Worm (Caenorhabditis elegans) whole organism, mixed stage, embryonic: ENCODE data around the gene srz-25.
"Not testable (repeated sequence)": the region's sequence is repeated elsewhere in the genome, so short reads cannot be mapped to it uniquely, and the experiment has no call there.

Experiments used
- bed-3 ChIP-seq: fragments of 200-800 bp; sonication (Bioruptor generic); optimal IDR thresholded peaks from 3 replicates; lab custom pipeline; 2018; ENCODE audit warnings: mild to moderate bottlenecking, missing genetic modification characterization, moderate library complexity, missing compliant biosample characterization
- blmp-1 ChIP-seq: fragments of 150-350 bp; optimal IDR thresholded peaks from 2 replicates; lab custom pipeline; 2014; ENCODE audit warnings: missing biosample characterization, missing genetic modification characterization
- ceh-39 ChIP-seq: fragments of 150-350 bp; optimal IDR thresholded peaks from 2 replicates; lab custom pipeline; 2014; ENCODE audit warnings: missing biosample characterization, missing genetic modification characterization
- ceh-43 ChIP-seq: fragments of 200-800 bp; sonication (Bioruptor generic); optimal IDR thresholded peaks from 2 replicates; lab custom pipeline; 2018; ENCODE audit warnings: mild to moderate bottlenecking, missing genetic modification characterization, moderate library complexity, missing compliant biosample characterization
- ceh-83 ChIP-seq: fragments of 200-800 bp; sonication (Bioruptor generic); optimal IDR thresholded peaks from 2 replicates; lab custom pipeline; 2018; ENCODE audit warnings: mild to moderate bottlenecking, missing genetic modification characterization, missing compliant biosample characterization
- ces-1 ChIP-seq: fragments of 150-350 bp; optimal IDR thresholded peaks from 2 replicates; lab custom pipeline; 2014; ENCODE audit warnings: missing biosample characterization, missing genetic modification reagents, missing genetic modification characterization
- cnd-1 ChIP-seq: fragments of 200-800 bp; sonication (Bioruptor generic); optimal IDR thresholded peaks from 2 replicates; lab custom pipeline; 2018; ENCODE audit warnings: mild to moderate bottlenecking, missing genetic modification characterization, missing compliant biosample characterization
- elt-1 ChIP-seq: sonication (generic microtip); optimal IDR thresholded peaks from 2 replicates; lab custom pipeline; 2017; ENCODE audit warnings: missing genetic modification characterization, mild to moderate bottlenecking, missing compliant biosample characterization, antibody characterized with exemption, moderate library complexity, borderline replicate concordance; ENCODE audit not compliant: insufficient read depth
- elt-3 ChIP-seq: fragments of 150-350 bp; optimal IDR thresholded peaks from 2 replicates; lab custom pipeline; 2014; ENCODE audit warnings: missing biosample characterization, missing genetic modification characterization
- ham-2 ChIP-seq: fragments of 200-800 bp; sonication (Bioruptor generic); optimal IDR thresholded peaks from 2 replicates; lab custom pipeline; 2018; ENCODE audit warnings: mild to moderate bottlenecking, missing genetic modification characterization, missing compliant biosample characterization
- hlh-1 ChIP-seq: fragments of 150-350 bp; optimal IDR thresholded peaks from 2 replicates; lab custom pipeline; 2014; ENCODE audit warnings: missing biosample characterization, missing genetic modification reagents, missing genetic modification characterization
- lin-32 ChIP-seq: fragments of 200-800 bp; sonication (Bioruptor generic); optimal IDR thresholded peaks from 2 replicates; lab custom pipeline; 2018; ENCODE audit warnings: mild to moderate bottlenecking, missing genetic modification characterization, missing compliant biosample characterization
- lsy-2 ChIP-seq: fragments of 150-350 bp; optimal IDR thresholded peaks from 2 replicates; lab custom pipeline; 2014; ENCODE audit warnings: missing biosample characterization, missing genetic modification characterization
- mab-5 ChIP-seq: fragments of 150-350 bp; optimal IDR thresholded peaks from 2 replicates; lab custom pipeline; 2014; ENCODE audit warnings: missing biosample characterization, missing genetic modification characterization
- mep-1 ChIP-seq: fragments of 150-350 bp; optimal IDR thresholded peaks from 2 replicates; lab custom pipeline; 2017; ENCODE audit warnings: missing biosample characterization, missing genetic modification reagents, missing genetic modification characterization, inconsistent platforms
- mls-2 ChIP-seq: sonication (generic microtip); optimal IDR thresholded peaks from 2 replicates; lab custom pipeline; 2016; ENCODE audit warnings: mild to moderate bottlenecking, missing genetic modification characterization, moderate library complexity, missing compliant biosample characterization
- nhr-12 ChIP-seq: fragments of 150-350 bp; optimal IDR thresholded peaks from 2 replicates; lab custom pipeline; 2014; ENCODE audit warnings: missing biosample characterization, missing genetic modification characterization
- nhr-2 ChIP-seq: fragments of 150-350 bp; optimal IDR thresholded peaks from 2 replicates; lab custom pipeline; 2014; ENCODE audit warnings: missing biosample characterization, missing genetic modification characterization
- nhr-76 ChIP-seq: sonication (generic microtip); optimal IDR thresholded peaks from 2 replicates; lab custom pipeline; 2017; ENCODE audit warnings: missing biosample characterization, missing genetic modification characterization
- pha-4 ChIP-seq: fragments of 150-350 bp; optimal IDR thresholded peaks from 2 replicates; lab custom pipeline; 2018; ENCODE audit warnings: missing biosample characterization, missing genetic modification reagents, missing genetic modification characterization
- sem-2 ChIP-seq: fragments of 200-800 bp; sonication (Bioruptor generic); optimal IDR thresholded peaks from 2 replicates; lab custom pipeline; 2018; ENCODE audit warnings: mild to moderate bottlenecking, missing genetic modification characterization, missing compliant biosample characterization
- snpc-4 ChIP-seq: fragments of 150-350 bp; optimal IDR thresholded peaks from 2 replicates; lab custom pipeline; 2014; ENCODE audit warnings: missing biosample characterization, missing genetic modification characterization
- tbx-8 ChIP-seq: fragments of 200-800 bp; sonication (Bioruptor generic); optimal IDR thresholded peaks from 2 replicates; lab custom pipeline; 2018; ENCODE audit warnings: mild to moderate bottlenecking, missing genetic modification characterization, moderate library complexity, missing compliant biosample characterization
- unc-39 ChIP-seq: fragments of 150-350 bp; optimal IDR thresholded peaks from 2 replicates; lab custom pipeline; 2014; ENCODE audit warnings: missing biosample characterization, missing genetic modification characterization
- unc-62 ChIP-seq: fragments of 150-350 bp; optimal IDR thresholded peaks from 2 replicates; lab custom pipeline; 2014; ENCODE audit warnings: missing biosample characterization, missing genetic modification reagents, missing genetic modification characterization
- zip-8 ChIP-seq: fragments of 150-350 bp; optimal IDR thresholded peaks from 2 replicates; lab custom pipeline; 2014; ENCODE audit warnings: missing biosample characterization, missing genetic modification characterization

srz-25 gene

DNA sequence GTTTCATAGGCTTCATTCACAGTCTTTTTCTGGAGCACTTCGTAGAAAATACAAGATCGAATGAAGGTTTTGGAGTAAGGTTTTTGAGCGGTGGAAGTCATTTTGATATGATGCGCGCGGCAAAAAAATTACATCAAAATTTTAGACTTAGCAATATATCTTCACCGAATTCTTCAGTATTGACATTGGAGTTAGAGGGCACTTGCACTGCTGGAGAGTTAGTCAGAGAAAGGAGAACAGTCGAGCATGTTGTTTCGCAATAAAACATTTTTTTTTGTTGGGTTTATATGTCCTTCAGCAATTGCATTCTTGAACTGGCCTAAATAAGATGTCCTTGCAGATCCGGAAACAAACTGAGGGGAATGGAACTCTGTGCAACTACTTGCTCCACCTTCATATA lies 25.5 kb downstream of the srz-25 start, which contains the start of gene fbxa-171:
Gene fbxa-171 (minus strand): TSS at position 101 of the 400 bp plus-strand sequence.
- no peak for TF ChIP-seq hlh-1 (tag; lab: Kevin White, UChicago)
- TF ChIP-seq sem-2 (GFP tag; lab: Kevin White, UChicago), result no peak
- TF ChIP-seq ceh-83 (GFP tag; lab: Kevin White, UChicago), result no peak
- TF ChIP-seq mab-5 (tag; lab: Kevin White, UChicago), result no peak
- TF ChIP-seq pha-4 (tag; lab: Kevin White, UChicago), result no peak
- no peak for TF ChIP-seq nhr-76
- TF ChIP-seq bed-3, result no peak
- no peak for TF ChIP-seq snpc-4 (tag; lab: Kevin White, UChicago)
- TF ChIP-seq cnd-1 (tag; lab: Kevin White, UChicago), result no peak
- TF ChIP-seq elt-3 (tag; lab: Kevin White, UChicago), result no peak
- TF ChIP-seq ham-2 (GFP tag; lab: Kevin White, UChicago), result no peak
- TF ChIP-seq ceh-39 (tag; lab: Kevin White, UChicago), result no peak
- TF ChIP-seq nhr-2 (tag; lab: Kevin White, UChicago), result no peak
- no peak for TF ChIP-seq zip-8 (tag; lab: Kevin White, UChicago)
- no peak for TF ChIP-seq elt-1 (tag; lab: Kevin White, UChicago)

DNA sequence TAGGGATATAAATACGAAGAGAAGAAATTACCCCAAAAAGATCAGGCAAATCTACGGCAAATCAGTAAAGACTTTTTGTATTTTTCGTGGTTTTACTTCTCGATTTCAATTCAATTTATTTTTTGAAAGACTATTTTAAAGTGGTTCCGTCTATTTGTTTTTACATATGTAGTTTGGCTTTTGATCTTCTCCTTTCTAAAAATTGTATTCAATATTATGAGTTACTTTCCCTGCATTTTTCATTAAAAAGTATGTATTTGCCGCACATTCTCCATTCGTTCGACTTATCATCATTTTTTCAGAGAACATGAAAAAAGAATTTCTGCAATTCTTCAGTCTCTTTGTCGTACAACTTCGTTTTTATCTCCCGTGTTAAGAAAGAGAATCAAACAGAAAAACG lies 26.5 kb downstream of the srz-25 start, which contains the start of gene C38D9.2:
Gene C38D9.2 (plus strand): TSS at position 301 of the 400 bp plus-strand sequence.
- TF ChIP-seq unc-39 (tag; lab: Kevin White, UChicago) (no peak), mep-1 (no peak), blmp-1 (tag; lab: Kevin White, UChicago) (no peak), unc-62 (GFP tag; lab: Kevin White, UChicago) (no peak), pha-4 (tag; lab: Kevin White, UChicago) (no peak), ceh-43 (GFP tag; lab: Kevin White, UChicago) (no peak), lin-32 (no peak), mls-2 (tag; lab: Kevin White, UChicago) (no peak), sem-2 (GFP tag; lab: Kevin White, UChicago) (no peak), tbx-8 (no peak), nhr-2 (tag; lab: Kevin White, UChicago) (no peak), zip-8 (tag; lab: Kevin White, UChicago) (no peak), bed-3 (no peak), nhr-12 (tag; lab: Kevin White, UChicago) (no peak), hlh-1 (tag; lab: Kevin White, UChicago) (no peak)

DNA sequence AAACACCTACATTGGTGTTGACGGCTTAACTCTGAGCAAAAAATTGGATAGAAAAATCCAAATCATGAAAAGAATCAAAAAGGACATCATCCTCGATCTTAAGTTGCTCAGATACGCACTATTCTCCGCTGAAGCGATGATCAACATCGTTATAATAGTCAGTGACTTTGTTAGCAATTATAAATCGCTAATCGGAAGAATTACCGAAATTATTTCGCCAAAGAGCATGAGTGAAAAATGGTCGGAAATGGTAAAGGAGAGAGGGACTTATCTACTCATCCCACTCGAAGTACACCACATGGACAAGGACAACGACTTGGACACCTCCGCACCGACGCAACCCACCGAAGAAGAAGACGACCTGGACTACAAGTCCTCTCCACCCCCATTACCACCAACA lies 39.6 kb downstream of the srz-25 start:
- TF ChIP-seq snpc-4 (tag; lab: Kevin White, UChicago) (no peak), ces-1 (GFP tag; lab: Kevin White, UChicago) (no peak), bed-3 (no peak), elt-1 (tag; lab: Kevin White, UChicago) (no peak), zip-8 (tag; lab: Kevin White, UChicago) (no peak), sem-2 (GFP tag; lab: Kevin White, UChicago) (no peak), ceh-43 (GFP tag; lab: Kevin White, UChicago) (no peak), lsy-2 (tag; lab: Kevin White, UChicago) (no peak)

DNA sequence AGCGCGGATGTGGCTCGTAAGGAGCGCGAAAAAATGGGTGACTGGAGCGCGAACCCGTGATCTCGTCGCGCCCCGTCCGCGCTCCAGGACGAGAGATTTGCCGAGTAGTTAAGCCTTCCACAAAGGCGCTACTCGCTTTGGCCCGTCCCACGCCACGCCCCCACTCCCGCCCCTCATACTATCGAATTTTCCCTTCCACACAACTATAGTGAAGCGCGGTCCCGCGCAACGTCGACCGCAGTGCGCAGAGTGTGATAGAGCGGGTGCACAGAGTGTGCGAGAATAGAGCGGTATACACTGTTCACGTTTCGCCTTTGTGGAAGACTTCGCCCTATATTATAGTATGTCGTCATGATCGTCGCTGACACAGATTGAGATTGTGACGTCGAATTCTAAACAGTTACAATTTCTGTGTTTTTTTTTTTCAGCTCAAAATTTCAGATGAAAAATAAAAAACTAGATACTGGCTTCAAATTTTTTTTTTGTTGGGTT lies 44.0 kb downstream of the srz-25 start, which contains the start of gene fbxa-133:
Gene fbxa-133 (plus strand): TSS at position 442 of the 492 bp plus-strand sequence.
- TF ChIP-seq elt-1 (tag; lab: Kevin White, UChicago); nhr-76; unc-62 (GFP tag; lab: Kevin White, UChicago): not testable (repeated sequence)
